Fruit fly (Drosophila melanogaster): Measurements from ENCODE around the gene CG10375.

Gene CG10375

dm6 chr3R:23725711-23726349 lies 41.7 kb upstream of the CG10375 start (continued):
- TF ChIP-seq amos (GFP tag; IDR thresholded peaks at IDR 0.05; ENCODE audit: partially characterized antibody) (no peak), CG4854 (GFP tag; optimal IDR thresholded peaks at IDR 0.05) (no peak), az2 (GFP tag; optimal IDR thresholded peaks at IDR 0.05) (no peak), CG14014 (GFP tag; IDR thresholded peaks at IDR 0.05) (no peak), CG8478 (optimal IDR thresholded peaks at IDR 0.05) (no peak), ttk (GFP tag; IDR thresholded peaks at IDR 0.05) (no peak), Stat92E (GFP tag; optimal IDR thresholded peaks at IDR 0.05) (no peak), Poxn (GFP tag; IDR thresholded peaks at IDR 0.05) (no peak), danr (GFP tag; IDR thresholded peaks at IDR 0.05) (no peak), Ets65A (GFP tag) (no peak), CG13624 (GFP tag; optimal IDR thresholded peaks at IDR 0.05) (no peak), nerfin-2 (GFP tag; IDR thresholded peaks at IDR 0.05; ENCODE audit: partially characterized antibody) (no peak), wor (GFP tag; IDR thresholded peaks at IDR 0.05) (no peak), CG4617 (GFP tag; optimal IDR thresholded peaks at IDR 0.05; ENCODE audit: borderline replicate concordance) (no peak), peb (GFP tag; IDR thresholded peaks at IDR 0.05) (no peak), bowl (GFP tag; IDR thresholded peaks at IDR 0.05) (no peak), dysf (GFP tag; IDR thresholded peaks at IDR 0.05) (no peak; the same call in 2 of the 3 replicates), Antp (GFP tag; optimal IDR thresholded peaks at IDR 0.05) (no peak), bcd (GFP tag; optimal IDR thresholded peaks at IDR 0.05) (no peak), fd3F (GFP tag; optimal IDR thresholded peaks at IDR 0.05) (no peak), cg (GFP tag; optimal IDR thresholded peaks at IDR 0.05) (peak; percentile 44), CG5953 (GFP tag; IDR thresholded peaks at IDR 0.05) (no peak), CG16815 (GFP tag; optimal IDR thresholded peaks at IDR 0.05) (no peak), CG3995 (GFP tag; optimal IDR thresholded peaks at IDR 0.05) (no peak), CG7786 (GFP tag; optimal IDR thresholded peaks at IDR 0.05) (no peak), D19B (GFP tag; optimal IDR thresholded peaks at IDR 0.05) (no peak), CG10274 (GFP tag; optimal IDR thresholded peaks at IDR 0.05) (no peak), CG17802 (tag; optimal IDR thresholded peaks at IDR 0.05) (no peak), hbn (GFP tag; IDR thresholded peaks at IDR 0.05; ENCODE audit: partially characterized antibody) (no peak), CG12659 (GFP tag; optimal IDR thresholded peaks at IDR 0.05) (no peak), vvl (GFP tag; IDR thresholded peaks at IDR 0.05) (peak; percentile 46; the same call in 1 of the 2 replicates), mld (GFP tag; IDR thresholded peaks at IDR 0.05; ENCODE audit: partially characterized antibody) (no peak), nau (GFP tag; optimal IDR thresholded peaks at IDR 0.05) (peak; percentile 40), Med (GFP tag) (peak; percentile 72), CG6791 (GFP tag; IDR thresholded peaks at IDR 0.05; ENCODE audit: partially characterized antibody) (no peak), Dad (GFP tag; optimal IDR thresholded peaks at IDR 0.05) (no peak), CG14710 (tag; optimal IDR thresholded peaks at IDR 0.05) (no peak), C15 (GFP tag; IDR thresholded peaks at IDR 0.05) (no peak), sqz (GFP tag; optimal IDR thresholded peaks at IDR 0.05) (peak; percentile 78), Asciz (GFP tag; optimal IDR thresholded peaks at IDR 0.05) (peak; percentile 45), Oaz (GFP tag; IDR thresholded peaks at IDR 0.05) (no peak), usp (GFP tag; optimal IDR thresholded peaks at IDR 0.05) (no peak), dpn (GFP tag; optimal IDR thresholded peaks at IDR 0.05) (no peak), B-H2 (GFP tag; optimal IDR thresholded peaks at IDR 0.05) (peak; percentile 66), NFAT (GFP tag; IDR thresholded peaks at IDR 0.05) (no peak), dati (GFP tag; IDR thresholded peaks at IDR 0.05) (no peak), CG12391 (tag; optimal IDR thresholded peaks at IDR 0.05) (no peak), zfh2 (GFP tag; optimal IDR thresholded peaks at IDR 0.05) (no peak), tgo (GFP tag; IDR thresholded peaks at IDR 0.05) (no peak), CG34224 (GFP tag; IDR thresholded peaks at IDR 0.05; ENCODE audit: partially characterized antibody) (no peak), CG9609 (GFP tag; optimal IDR thresholded peaks at IDR 0.05) (no peak)

All from whole organism, embryonic.